Fruit fly (Drosophila melanogaster) whole organism: ENCODE measurements around the gene put.

ENCODE experiments used
- CG8478 ChIP-seq: fragments of >200 bp; optimal IDR thresholded peaks from 2 replicates; lab custom pipeline; 2018; ENCODE audit warnings: inconsistent platforms
- Dll ChIP-seq: fragments of >200 bp; optimal IDR thresholded peaks from 2 replicates; lab custom pipeline; 2017
- EcR ChIP-seq, 2 experiments: fragments of >200 bp; optimal IDR thresholded peaks; 2 replicates each; lab custom pipeline; 2017; ENCODE audit warnings: missing biosample characterization in 2 of 2, missing genetic modification characterization in 2 of 2, missing genetic modification reagents in 2 of 2
- pan ChIP-seq: fragments of >200 bp; optimal IDR thresholded peaks from 2 replicates; lab custom pipeline; 2017
- psq ChIP-seq: fragments of >200 bp; optimal IDR thresholded peaks from 2 replicates; lab custom pipeline; 2017
- usp ChIP-seq: fragments of >200 bp; optimal IDR thresholded peaks from 2 replicates; lab custom pipeline; 2017; ENCODE audit warnings: missing biosample characterization, missing genetic modification characterization, mixed read lengths

The put gene

dm6 chr3R:14625215-14626156 is at the start of gene put, which contains the start of gene His4r:
TSS of gene put (minus strand) at chr3R:14625703.
TSS of gene His4r (plus strand) at chr3R:14625755.
- no peak for TF ChIP-seq usp (GFP tag; lab: Kevin White, UChicago)
- no peak for TF ChIP-seq psq (lab: Kevin White, UChicago)
- TF ChIP-seq EcR (GFP tag; optimal IDR thresholded peaks at IDR 0.05; lab: Kevin White, UChicago) = no peak
- no peak for TF ChIP-seq CG8478 (lab: Kevin White, UChicago)
- no peak for TF ChIP-seq pan (lab: Kevin White, UChicago)
- TF ChIP-seq Dll (lab: Kevin White, UChicago) = no peak

DNA sequence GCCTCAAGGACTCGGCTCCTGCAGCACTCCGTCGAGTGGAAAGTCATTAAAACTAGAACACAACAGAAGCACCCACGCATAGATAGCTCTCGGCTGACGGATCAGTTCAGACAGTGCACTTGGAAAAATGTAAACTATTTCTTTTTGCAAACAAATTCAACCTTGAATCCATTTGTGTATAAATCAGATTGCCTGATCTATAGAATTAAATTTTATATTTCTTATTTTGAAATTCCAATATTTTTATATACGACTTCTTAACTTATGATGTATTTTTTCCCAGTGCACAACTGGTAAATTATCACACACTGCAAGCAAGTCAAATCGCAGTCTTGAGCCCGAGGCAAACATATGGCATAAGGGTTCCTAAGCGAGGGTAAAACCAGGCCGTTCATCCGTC is 49.3 kb upstream of the put start:
- TF ChIP-seq EcR (GFP tag; optimal IDR thresholded peaks at IDR 0.05; lab: Kevin White, UChicago) (no peak), CG8478 (lab: Kevin White, UChicago) (no peak), pan (lab: Kevin White, UChicago) (no peak), psq (lab: Kevin White, UChicago) (no peak), usp (GFP tag; lab: Kevin White, UChicago) (no peak), Dll (lab: Kevin White, UChicago) (no peak)

DNA sequence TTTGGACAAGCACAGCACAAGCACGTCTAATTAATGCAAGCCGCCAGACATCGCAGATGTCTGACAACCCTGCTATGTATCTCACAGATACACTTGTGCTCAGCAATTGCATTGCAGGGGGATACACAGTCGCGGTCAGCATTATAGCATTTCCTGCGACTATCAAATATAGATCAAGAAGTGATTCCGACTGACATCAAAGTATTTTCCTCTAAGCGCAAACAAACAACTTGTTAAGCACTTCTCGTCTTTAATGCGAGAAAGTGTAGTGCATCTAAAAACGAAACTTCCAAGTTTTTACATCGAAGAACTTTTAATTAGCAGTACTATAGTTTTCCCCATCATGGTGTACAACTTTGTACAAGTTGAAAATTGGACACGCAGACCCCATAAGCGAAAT is 47.4 kb upstream of the put start:
- no peak for TF ChIP-seq Dll (lab: Kevin White, UChicago)
- TF ChIP-seq pan (lab: Kevin White, UChicago) = no peak
- no peak for TF ChIP-seq psq (lab: Kevin White, UChicago)
- no peak for TF ChIP-seq CG8478 (lab: Kevin White, UChicago)
- TF ChIP-seq EcR (GFP tag; optimal IDR thresholded peaks at IDR 0.05; lab: Kevin White, UChicago) = no peak
- no peak for TF ChIP-seq usp (GFP tag; lab: Kevin White, UChicago)

- TF ChIP-seq psq (lab: Kevin White, UChicago) (no peak), CG8478 (lab: Kevin White, UChicago) (no peak), EcR (GFP tag; optimal IDR thresholded peaks at IDR 0.05; lab: Kevin White, UChicago) (no peak), usp (GFP tag; lab: Kevin White, UChicago) (no peak)
Measured at dm6 chr3R:14670840-14671239, 45.3 kb upstream of the put start.

dm6 chr3R:14662989-14663500 is 37.5 kb upstream of the put start, which contains the start of the genes Rad17 and BigH1:
TSS of gene Rad17 (minus strand) at chr3R:14663197.
TSS of gene BigH1 (plus strand) at chr3R:14663450.
- TF ChIP-seq CG8478 (lab: Kevin White, UChicago) (no peak), EcR (GFP tag; optimal IDR thresholded peaks at IDR 0.05; lab: Kevin White, UChicago) (no peak), pan (lab: Kevin White, UChicago) (no peak), psq (lab: Kevin White, UChicago) (no peak), usp (GFP tag; lab: Kevin White, UChicago) (no peak)

- TF ChIP-seq usp (GFP tag; lab: Kevin White, UChicago) (no peak), pan (lab: Kevin White, UChicago) (no peak), psq (lab: Kevin White, UChicago) (no peak), Dll (lab: Kevin White, UChicago) (no peak), EcR (GFP tag; optimal IDR thresholded peaks at IDR 0.05; lab: Kevin White, UChicago) (no peak), CG8478 (lab: Kevin White, UChicago) (no peak)
Measured at dm6 chr3R:14659354-14659804, 33.9 kb upstream of the put start, which contains the start of gene Hexim. TSS of gene Hexim (plus strand) at chr3R:14659438.

DNA sequence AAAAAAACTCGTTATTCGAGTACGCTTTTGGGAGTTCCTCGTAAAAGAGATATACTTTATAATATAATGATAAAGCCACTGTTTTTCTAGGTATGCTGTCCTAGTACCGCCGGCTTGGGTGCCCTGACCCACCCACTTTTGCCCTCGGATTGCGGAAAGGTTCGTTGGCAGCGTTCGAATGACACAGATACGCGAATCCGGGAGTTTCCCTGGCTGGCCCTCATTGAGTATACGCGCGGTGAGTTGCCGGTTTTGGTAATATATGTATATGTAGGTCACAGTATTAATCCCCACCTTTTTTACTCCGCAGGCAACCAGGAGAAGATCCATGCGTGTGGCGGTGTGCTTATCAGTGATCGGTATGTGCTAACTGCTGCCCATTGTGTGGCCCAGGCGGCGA is 32.7 kb upstream of the put start:
- TF ChIP-seq pan (lab: Kevin White, UChicago) = no peak
- TF ChIP-seq psq (lab: Kevin White, UChicago) = no peak
- TF ChIP-seq EcR (GFP tag; optimal IDR thresholded peaks at IDR 0.05; lab: Kevin White, UChicago) = no peak
- no peak for TF ChIP-seq Dll (lab: Kevin White, UChicago)
- no peak for TF ChIP-seq CG8478 (lab: Kevin White, UChicago)
- TF ChIP-seq usp (GFP tag; lab: Kevin White, UChicago) = no peak

DNA sequence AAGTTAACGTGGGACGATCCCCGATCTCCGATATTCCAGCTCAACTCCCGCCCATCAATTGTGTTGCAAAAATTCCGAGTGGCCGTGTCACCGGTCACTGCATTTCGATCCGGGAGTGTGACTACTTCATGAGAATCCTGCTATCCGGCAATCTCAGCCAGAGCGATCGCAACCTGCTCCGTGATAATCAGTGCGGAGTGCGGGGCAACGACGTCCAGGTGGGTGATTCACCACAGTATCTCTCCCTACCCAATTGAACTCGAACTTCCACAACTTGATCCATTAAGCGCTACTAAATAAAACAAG is 32.1 kb upstream of the put start:
- TF ChIP-seq Dll (lab: Kevin White, UChicago) (no peak), EcR (GFP tag; optimal IDR thresholded peaks at IDR 0.05; lab: Kevin White, UChicago) (no peak), usp (GFP tag; lab: Kevin White, UChicago) (no peak), CG8478 (lab: Kevin White, UChicago) (no peak), psq (lab: Kevin White, UChicago) (no peak), pan (lab: Kevin White, UChicago) (no peak)

dm6 chr3R:14656760-14657604 is 31.5 kb upstream of the put start, which contains the start of gene CG3505:
TSS of gene CG3505 (plus strand) at chr3R:14657447.
- no peak for TF ChIP-seq CG8478 (lab: Kevin White, UChicago)
- no peak for TF ChIP-seq EcR (GFP tag; optimal IDR thresholded peaks at IDR 0.05; lab: Kevin White, UChicago)
- no peak for TF ChIP-seq pan (lab: Kevin White, UChicago)
- TF ChIP-seq Dll (lab: Kevin White, UChicago) = no peak
- TF ChIP-seq usp (GFP tag; lab: Kevin White, UChicago) = no peak
- no peak for TF ChIP-seq psq (lab: Kevin White, UChicago)

dm6 chr3R:14655912-14656700 is 30.6 kb upstream of the put start:
- TF ChIP-seq usp (GFP tag; lab: Kevin White, UChicago) (no peak), EcR (GFP tag; optimal IDR thresholded peaks at IDR 0.05; lab: Kevin White, UChicago) (no peak), pan (lab: Kevin White, UChicago) (no peak)
